Worm (Caenorhabditis elegans): ENCODE results near the gene nhr-139.

DNA sequence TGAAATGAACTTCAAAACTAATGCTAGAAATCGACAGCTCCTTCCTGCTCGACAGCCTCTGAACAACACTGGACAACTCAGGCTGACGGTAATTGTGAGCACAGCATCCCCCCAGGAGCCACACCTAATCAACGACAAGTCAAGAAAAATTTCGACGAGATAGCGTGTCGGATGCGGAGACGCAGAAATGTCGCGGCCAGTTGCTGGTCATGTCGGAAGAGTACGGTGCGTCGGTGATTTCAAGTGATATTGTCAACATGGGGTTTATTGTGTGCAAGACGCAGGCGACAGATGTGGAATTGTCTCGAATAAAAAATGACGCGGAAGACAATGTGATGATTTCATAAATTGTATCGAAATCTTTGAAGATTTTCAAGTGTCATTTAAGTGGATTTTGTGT, 48.9 kb upstream of the nhr-139 start, which contains the start of gene twk-11:
- TF ChIP-seq ZK546.5 (tag; optimal IDR thresholded peaks at IDR 0.05) (no peak), unc-55 (GFP tag; optimal IDR thresholded peaks at IDR 0.05) (no peak), ztf-11 (tag; optimal IDR thresholded peaks at IDR 0.05) (no peak), blmp-1 (tag; optimal IDR thresholded peaks at IDR 0.05; ENCODE audit: insufficient read depth) (no peak), unc-62 (GFP tag; optimal IDR thresholded peaks at IDR 0.05) (no peak), nhr-11 (tag; optimal IDR thresholded peaks at IDR 0.05) (no peak), elt-1 (tag; optimal IDR thresholded peaks at IDR 0.05) (no peak), sma-9 (GFP tag; optimal IDR thresholded peaks at IDR 0.05) (no peak), sma-9 (tag; optimal IDR thresholded peaks at IDR 0.05) (no peak), mab-5 (tag; optimal IDR thresholded peaks at IDR 0.05) (no peak), ama-1 (optimal IDR thresholded peaks at IDR 0.05) (no peak), F13H6.1 (tag; optimal IDR thresholded peaks at IDR 0.05) (no peak)

Measured in whole organism, L2 larva.